Fruit fly (Drosophila melanogaster): Measurements from ENCODE around the gene KaiR1D.

Gene KaiR1D

dm6 chr3R:20890505-20890904 lies 24.5 kb upstream of the KaiR1D start (continued):
- TF ChIP-seq Trl (optimal IDR thresholded peaks at IDR 0.05) (peak in 1 of 2 experiments; percentile 15), Trl (GFP tag; optimal IDR thresholded peaks at IDR 0.05) (no peak), toy (GFP tag; IDR thresholded peaks at IDR 0.05) (no peak), MBD-R2 (GFP tag; IDR thresholded peaks at IDR 0.05) (no peak), dati (GFP tag; IDR thresholded peaks at IDR 0.05) (no peak), CG11456 (GFP tag; IDR thresholded peaks at IDR 0.05) (no peak), Fer3 (tag; optimal IDR thresholded peaks at IDR 0.05) (no peak), H15 (GFP tag; IDR thresholded peaks at IDR 0.05) (no peak), Bdp1 (GFP tag; optimal IDR thresholded peaks at IDR 0.05) (peak; percentile 97)

- no peak for TF ChIP-seq CG8281 (tag; optimal IDR thresholded peaks at IDR 0.05)
- TF ChIP-seq Ptx1 (GFP tag; IDR thresholded peaks at IDR 0.05): no peak
- no peak for TF ChIP-seq CG8359 (GFP tag; optimal IDR thresholded peaks at IDR 0.05; ENCODE audit: borderline replicate concordance)
- no peak for TF ChIP-seq CG12219 (GFP tag; optimal IDR thresholded peaks at IDR 0.05)
Measured at dm6 chr3R:20877436-20877835, 11.4 kb upstream of the KaiR1D start, which contains the start of gene TotZ. Gene TotZ, plus strand, starts transcription at chr3R:20877736.

- TF ChIP-seq abd-A (tag; optimal IDR thresholded peaks at IDR 0.05) (peak; percentile 52), CG9932 (GFP tag; IDR thresholded peaks at IDR 0.05) (no peak), CG13894 (tag; optimal IDR thresholded peaks at IDR 0.05) (peak; percentile 53)
Measured at dm6 chr3R:20876680-20877079, 10.6 kb upstream of the KaiR1D start.

- TF ChIP-seq CG10543 (GFP tag; optimal IDR thresholded peaks at IDR 0.05) (no peak), CG13296 (GFP tag; optimal IDR thresholded peaks at IDR 0.05) (no peak), CG8359 (GFP tag; optimal IDR thresholded peaks at IDR 0.05; ENCODE audit: borderline replicate concordance) (no peak), H2.0 (GFP tag; IDR thresholded peaks at IDR 0.05) (no peak), Myb (GFP tag; optimal IDR thresholded peaks at IDR 0.05) (no peak)
Measured at dm6 chr3R:20873638-20874037, 7.6 kb upstream of the KaiR1D start, which contains the start of gene TotB. Gene TotB, plus strand, starts transcription at chr3R:20873938.

- no peak for TF ChIP-seq Ptx1 (GFP tag; IDR thresholded peaks at IDR 0.05)
- TF ChIP-seq Fer3 (tag; optimal IDR thresholded peaks at IDR 0.05): no peak
- no peak for TF ChIP-seq lbe (GFP tag; optimal IDR thresholded peaks at IDR 0.05)
- no peak for TF ChIP-seq Stat92E (GFP tag; optimal IDR thresholded peaks at IDR 0.05)
- TF ChIP-seq Nf-YC (tag; optimal IDR thresholded peaks at IDR 0.05): no peak
- TF ChIP-seq CG5245 (GFP tag; optimal IDR thresholded peaks at IDR 0.05): no peak
- TF ChIP-seq GATAe (GFP tag; conservative IDR thresholded peaks at IDR 0.05): no peak
- TF ChIP-seq CkIIα-i1 (GFP tag; IDR thresholded peaks at IDR 0.05): no peak
- no peak for TF ChIP-seq CG10959 (GFP tag; IDR thresholded peaks at IDR 0.05)
- TF ChIP-seq CG9797 (GFP tag; optimal IDR thresholded peaks at IDR 0.05): no peak
- TF ChIP-seq onecut (GFP tag; IDR thresholded peaks at IDR 0.05): no peak
- TF ChIP-seq CG15011 (GFP tag; optimal IDR thresholded peaks at IDR 0.05): no peak
- TF ChIP-seq tna (GFP tag; IDR thresholded peaks at IDR 0.05; ENCODE audit: partially characterized antibody): no peak
Measured at dm6 chr3R:20872688-20873087, 6.7 kb upstream of the KaiR1D start, which contains the start of gene TotC. Gene TotC, plus strand, starts transcription at chr3R:20872988.

- TF ChIP-seq gt (GFP tag; IDR thresholded peaks at IDR 0.05): no peak
- TF ChIP-seq CG12104 (GFP tag; optimal IDR thresholded peaks at IDR 0.05): no peak
- TF ChIP-seq Dbx (GFP tag; IDR thresholded peaks at IDR 0.05): no peak
- no peak for TF ChIP-seq tio (GFP tag; optimal IDR thresholded peaks at IDR 0.05)
Measured at dm6 chr3R:20870736-20871135, 4.7 kb upstream of the KaiR1D start, which contains the start of gene TotA. Gene TotA, plus strand, starts transcription at chr3R:20871036.

Data from whole organism, embryonic.